Worm (Caenorhabditis elegans) whole organism, L4 larva: ENCODE data around the gene Y49E10.29.

Experiments used
- F49E8.2 ChIP-seq: sonication (generic microtip); optimal IDR thresholded peaks from 2 replicates; lab custom pipeline; 2016; ENCODE audit warnings: missing compliant biosample characterization, mild to moderate bottlenecking, missing genetic modification characterization, borderline replicate concordance
- Y105C5A.15 ChIP-seq: fragments of 200-800 bp; sonication (Bioruptor generic); IDR thresholded peaks from 2 replicates; pipeline ENCODE4 v1.3.6; 2022; ENCODE audit warnings: missing genetic modification characterization, missing compliant biosample characterization
- Y5F2A.4 ChIP-seq: fragments of 200-800 bp; sonication (Bioruptor generic); optimal IDR thresholded peaks from 2 replicates; lab custom pipeline; 2018; ENCODE audit warnings: mild to moderate bottlenecking, missing genetic modification characterization, missing compliant biosample characterization
- ZK546.5 ChIP-seq, 2 experiments: sonication (generic microtip); optimal IDR thresholded peaks; 2 replicates each; lab custom pipeline; 2017; ENCODE audit warnings: missing biosample characterization in 2 of 2, missing genetic modification characterization in 2 of 2
- aha-1 ChIP-seq: fragments of 150-350 bp; peaks from one replicate; lab custom pipeline; 2014; ENCODE audit warnings: missing biosample characterization, missing genetic modification characterization
- ama-1 ChIP-seq: fragments of 150-350 bp; optimal IDR thresholded peaks from 2 replicates; lab custom pipeline; 2014; ENCODE audit warnings: inconsistent platforms, mixed read lengths
- arid-1 ChIP-seq: fragments of 200-800 bp; sonication (Bioruptor generic); conservative IDR thresholded peaks from 2 replicates; pipeline ENCODE4 v1.3.6; 2022; ENCODE audit warnings: missing genetic modification reagents, missing genetic modification characterization, missing compliant biosample characterization
- ceh-20 ChIP-seq: fragments of 200-800 bp; sonication (Bioruptor generic); IDR thresholded peaks from 2 replicates; pipeline ENCODE4 v1.3.6; 2022; ENCODE audit warnings: missing genetic modification reagents, missing genetic modification characterization, missing compliant biosample characterization
- ceh-32 ChIP-seq: sonication (generic microtip); optimal IDR thresholded peaks from 2 replicates; lab custom pipeline; 2016; ENCODE audit warnings: mild to moderate bottlenecking, missing genetic modification characterization, missing compliant biosample characterization; ENCODE audit not compliant: poor library complexity
- ceh-82 ChIP-seq: sonication (generic microtip); optimal IDR thresholded peaks from 2 replicates; lab custom pipeline; 2017; ENCODE audit warnings: missing biosample characterization, missing genetic modification characterization
- ces-1 ChIP-seq: fragments of 150-350 bp; sonication (generic microtip); optimal IDR thresholded peaks from 4 replicates; lab custom pipeline; 2014; ENCODE audit warnings: missing biosample characterization, missing genetic modification reagents, missing genetic modification characterization
- daf-16 ChIP-seq, 3 experiments: sonication (generic microtip); optimal IDR thresholded peaks; 2 replicates each; lab custom pipeline; 2016 to 2017; ENCODE audit warnings: missing genetic modification characterization in 3 of 3, missing genetic modification reagents in 3 of 3, mild to moderate bottlenecking in 2 of 3, missing compliant biosample characterization in 2 of 3, missing biosample characterization in 1 of 3, moderate library complexity in 1 of 3
- dmd-6 ChIP-seq: fragments of 200-800 bp; sonication (Bioruptor generic); IDR thresholded peaks from 2 replicates; pipeline ENCODE4 v1.3.6; 2022; ENCODE audit warnings: missing genetic modification reagents, missing genetic modification characterization, missing compliant biosample characterization
- dpl-1 ChIP-seq: fragments of 150-350 bp; optimal IDR thresholded peaks from 2 replicates; lab custom pipeline; 2014; ENCODE audit warnings: missing biosample characterization, missing genetic modification reagents, missing genetic modification characterization
- duxl-1 ChIP-seq: sonication (generic microtip); optimal IDR thresholded peaks from 2 replicates; lab custom pipeline; 2016; ENCODE audit warnings: mild to moderate bottlenecking, missing genetic modification characterization, moderate library complexity, missing compliant biosample characterization; ENCODE audit not compliant: poor library complexity
- hif-1 ChIP-seq, 2 experiments: sonication (generic microtip); optimal IDR thresholded peaks; 2 replicates each; lab custom pipeline; 2016 to 2017; ENCODE audit warnings: missing compliant biosample characterization in 2 of 2, missing genetic modification characterization in 2 of 2, missing genetic modification reagents in 2 of 2, missing genotype in 2 of 2, mild to moderate bottlenecking in 1 of 2
- hmg-1.1 ChIP-seq: fragments of 200-800 bp; sonication (Bioruptor generic); IDR thresholded peaks from 2 replicates; pipeline ENCODE4 v1.3.6; 2022; ENCODE audit warnings: missing genetic modification reagents, missing genetic modification characterization, missing compliant biosample characterization
- lin-13 ChIP-seq: fragments of 150-350 bp; optimal IDR thresholded peaks from 2 replicates; lab custom pipeline; 2014; ENCODE audit warnings: missing biosample characterization, missing genetic modification reagents, missing genetic modification characterization
- lin-15B ChIP-seq: fragments of 150-350 bp; sonication (generic microtip); optimal IDR thresholded peaks from 3 replicates; lab custom pipeline; 2014; ENCODE audit warnings: missing biosample characterization, missing genetic modification characterization
- lin-29 ChIP-seq: fragments of 200-800 bp; sonication (Bioruptor generic); IDR thresholded peaks from 2 replicates; pipeline ENCODE4 v1.3.6; 2022; ENCODE audit warnings: missing genetic modification reagents, missing genetic modification characterization, missing compliant biosample characterization
- lin-38 ChIP-seq: fragments of 200-800 bp; sonication (Bioruptor generic); IDR thresholded peaks from 2 replicates; pipeline ENCODE4 v1.3.6; 2022; ENCODE audit warnings: missing genetic modification reagents, missing genetic modification characterization, missing compliant biosample characterization
- lin-39 ChIP-seq: fragments of 150-350 bp; optimal IDR thresholded peaks from 2 replicates; lab custom pipeline; 2014; ENCODE audit warnings: missing biosample characterization, missing genetic modification reagents, missing genetic modification characterization
- lir-3 ChIP-seq: sonication (generic microtip); optimal IDR thresholded peaks from 2 replicates; lab custom pipeline; 2016; ENCODE audit warnings: mild to moderate bottlenecking, missing genetic modification characterization, missing compliant biosample characterization
- mdl-1 ChIP-seq, 2 experiments: fragments of 150-350 bp in 1 of 2; sonication (generic microtip) in 1 of 2; optimal IDR thresholded peaks; 2 replicates each; lab custom pipeline; 2014 to 2017; ENCODE audit warnings: missing biosample characterization in 2 of 2, missing genetic modification characterization in 2 of 2
- mes-2 ChIP-seq: sonication (generic microtip); optimal IDR thresholded peaks from 2 replicates; lab custom pipeline; 2016; ENCODE audit warnings: missing genotype, mild to moderate bottlenecking, missing genetic modification characterization, missing compliant biosample characterization; ENCODE audit not compliant: poor library complexity, severe bottlenecking
- mxl-2 ChIP-seq: fragments of 200-800 bp; sonication (Bioruptor generic); conservative IDR thresholded peaks from 2 replicates; pipeline ENCODE4 v1.3.6; 2022; ENCODE audit warnings: missing genetic modification reagents, missing genetic modification characterization, missing compliant biosample characterization
- nhr-11 ChIP-seq: fragments of 150-350 bp; optimal IDR thresholded peaks from 2 replicates; lab custom pipeline; 2014; ENCODE audit warnings: missing biosample characterization, missing genetic modification characterization
- nhr-25 ChIP-seq: sonication (generic microtip); optimal IDR thresholded peaks from 2 replicates; lab custom pipeline; 2017; ENCODE audit warnings: missing genetic modification characterization, mild to moderate bottlenecking, missing compliant biosample characterization, antibody characterized with exemption, moderate library complexity, borderline replicate concordance; ENCODE audit not compliant: insufficient read depth
- nhr-28 ChIP-seq: fragments of 150-350 bp; optimal IDR thresholded peaks from 2 replicates; lab custom pipeline; 2014; ENCODE audit warnings: missing biosample characterization, missing genetic modification characterization
- nhr-48 ChIP-seq: sonication (generic microtip); optimal IDR thresholded peaks from 2 replicates; lab custom pipeline; 2016; ENCODE audit warnings: mild to moderate bottlenecking, missing genetic modification characterization, missing compliant biosample characterization
- snpc-1.2 ChIP-seq: fragments of 200-800 bp; sonication (Bioruptor generic); IDR thresholded peaks from 2 replicates; pipeline ENCODE4 v1.3.6; 2022; ENCODE audit warnings: missing genetic modification reagents, missing genetic modification characterization, missing compliant biosample characterization
- spr-3 ChIP-seq: fragments of 200-800 bp; sonication (Bioruptor generic); optimal IDR thresholded peaks from 2 replicates; lab custom pipeline; 2018; ENCODE audit warnings: mild to moderate bottlenecking, missing genetic modification characterization, missing compliant biosample characterization
- tag-97 ChIP-seq: fragments of 200-800 bp; sonication (Bioruptor generic); IDR thresholded peaks from 2 replicates; pipeline ENCODE4 v1.3.6; 2022; ENCODE audit warnings: missing genetic modification characterization, missing compliant biosample characterization
- unc-39 ChIP-seq: sonication (generic microtip); optimal IDR thresholded peaks from 2 replicates; lab custom pipeline; 2017; ENCODE audit warnings: missing biosample characterization, missing genetic modification characterization
- zfp-3 ChIP-seq: fragments of 200-800 bp; sonication (Bioruptor generic); conservative IDR thresholded peaks from 2 replicates; pipeline ENCODE4 v1.3.6; 2022; ENCODE audit warnings: missing genetic modification reagents, missing genetic modification characterization, missing compliant biosample characterization
- zip-11 ChIP-seq: fragments of 200-800 bp; sonication (Bioruptor generic); IDR thresholded peaks from 2 replicates; pipeline ENCODE4 v1.3.6; 2022; ENCODE audit warnings: missing genetic modification characterization, missing compliant biosample characterization
- ztf-7 ChIP-seq: fragments of 150-350 bp; optimal IDR thresholded peaks from 2 replicates; lab custom pipeline; 2014; ENCODE audit warnings: missing biosample characterization, missing genetic modification characterization

Y49E10.29 gene

ce11 chrIII:12456801-12457647 lies 11.9 kb upstream of the Y49E10.29 start, which contains the start of the genes scav-3 and Y49E10.21 (continued):
- peak; percentile 58 for TF ChIP-seq mes-2
- no peak for TF ChIP-seq ceh-20 (GFP tag; lab: Robert Waterston, UW)
- TF ChIP-seq snpc-1.2 (GFP tag; lab: Robert Waterston, UW): no peak
- TF ChIP-seq lin-38 (GFP tag; lab: Robert Waterston, UW): peak; percentile 9
- no peak for TF ChIP-seq lin-15B
- no peak for TF ChIP-seq ama-1
- no peak for TF ChIP-seq ces-1 (GFP tag; lab: Kevin White, UChicago)
- peak in 1 of 2 experiments; percentile 27 for TF ChIP-seq hif-1 (tag; optimal IDR thresholded peaks at IDR 0.05; lab: Kevin White, UChicago)
- no peak for TF ChIP-seq zip-11 (GFP tag; lab: Robert Waterston, UW)
- no peak for TF ChIP-seq lin-29 (GFP tag; lab: Robert Waterston, UW)
- peak; percentile 77 for TF ChIP-seq nhr-11 (tag; lab: Kevin White, UChicago)
- no peak for TF ChIP-seq zfp-3 (GFP tag; lab: Robert Waterston, UW)
- TF ChIP-seq ceh-32 (tag; lab: Kevin White, UChicago): no peak
- no peak for TF ChIP-seq hmg-1.1 (GFP tag; lab: Robert Waterston, UW)
- no peak for TF ChIP-seq tag-97 (GFP tag; lab: Robert Waterston, UW)
- TF ChIP-seq ceh-82 (tag; lab: Kevin White, UChicago): no peak
- no peak for TF ChIP-seq ZK546.5 (tag; optimal IDR thresholded peaks at IDR 0.05; lab: Kevin White, UChicago)
- TF ChIP-seq nhr-28 (tag; lab: Kevin White, UChicago): peak; percentile 69
- TF ChIP-seq dmd-6 (GFP tag; lab: Robert Waterston, UW): no peak; the same call in 1 of the 2 replicates
- TF ChIP-seq arid-1 (GFP tag; lab: Robert Waterston, UW): no peak
- peak in 1 of 2 experiments; percentile 33 for TF ChIP-seq mdl-1 (tag; optimal IDR thresholded peaks at IDR 0.05; lab: Kevin White, UChicago)
- TF ChIP-seq lin-13 (GFP tag; lab: Kevin White, UChicago): peak; percentile 11
- TF ChIP-seq mxl-2 (GFP tag; lab: Robert Waterston, UW): no peak
- no peak for TF ChIP-seq daf-16 (GFP tag; optimal IDR thresholded peaks at IDR 0.05; lab: Kevin White, UChicago)
- peak; percentile 91 for TF ChIP-seq daf-16 (tag; optimal IDR thresholded peaks at IDR 0.05; lab: Kevin White, UChicago)
- TF ChIP-seq Y5F2A.4 (GFP tag; lab: Kevin White, UChicago): no peak
- TF ChIP-seq duxl-1 (tag; lab: Kevin White, UChicago): no peak
- no peak for TF ChIP-seq nhr-25 (tag; lab: Kevin White, UChicago)
- TF ChIP-seq lin-39: no peak
- TF ChIP-seq spr-3 (GFP tag; lab: Kevin White, UChicago): no peak
- TF ChIP-seq dpl-1: peak; percentile 38
- no peak for TF ChIP-seq unc-39 (tag; lab: Kevin White, UChicago)

- TF ChIP-seq snpc-1.2 (GFP tag; lab: Robert Waterston, UW) (no peak), ztf-7 (tag; lab: Kevin White, UChicago) (no peak), spr-3 (GFP tag; lab: Kevin White, UChicago) (no peak), ceh-32 (tag; lab: Kevin White, UChicago) (no peak), F49E8.2 (tag; lab: Kevin White, UChicago) (no peak), aha-1 (peak; percentile 92), lir-3 (tag; lab: Kevin White, UChicago) (no peak), Y105C5A.15 (GFP tag; lab: Robert Waterston, UW) (no peak), nhr-48 (no peak)
Observed at ce11 chrIII:12458970-12459369, 10.0 kb upstream of the Y49E10.29 start.
